Fruit fly (Drosophila melanogaster): ENCODE data around the gene Tengl2.

The Tengl2 gene

dm6 chr2L:2192123-2192601, 47.0 kb downstream of the Tengl2 start, which contains the start of gene CG10874 (continued):
- peak; percentile 6 for TF ChIP-seq Nf-YB (GFP tag; optimal IDR thresholded peaks at IDR 0.05)
- TF ChIP-seq fd102C (GFP tag; optimal IDR thresholded peaks at IDR 0.05), result no peak
- no peak for TF ChIP-seq D (optimal IDR thresholded peaks at IDR 0.05)
- TF ChIP-seq D (GFP tag; optimal IDR thresholded peaks at IDR 0.05), result no peak
- TF ChIP-seq CG11085 (GFP tag; IDR thresholded peaks at IDR 0.05), result no peak
- no peak for TF ChIP-seq vfl (GFP tag; optimal IDR thresholded peaks at IDR 0.05)
- TF ChIP-seq slou (GFP tag; optimal IDR thresholded peaks at IDR 0.05), result peak; percentile 34
- no peak for TF ChIP-seq tna (GFP tag; IDR thresholded peaks at IDR 0.05; ENCODE audit: partially characterized antibody)
- no peak for TF ChIP-seq luna (GFP tag; optimal IDR thresholded peaks at IDR 0.05)
- TF ChIP-seq sd (tag; optimal IDR thresholded peaks at IDR 0.05), result no peak
- no peak for TF ChIP-seq Elba2 (GFP tag; optimal IDR thresholded peaks at IDR 0.05)
- TF ChIP-seq CG3847 (GFP tag; IDR thresholded peaks at IDR 0.05), result no peak
- TF ChIP-seq onecut (GFP tag; IDR thresholded peaks at IDR 0.05), result no peak
- no peak for TF ChIP-seq CG3838 (GFP tag; optimal IDR thresholded peaks at IDR 0.05)
- TF ChIP-seq CG7786 (GFP tag; optimal IDR thresholded peaks at IDR 0.05), result no peak
- TF ChIP-seq CG8478 (optimal IDR thresholded peaks at IDR 0.05), result no peak
- no peak for TF ChIP-seq Opbp (GFP tag; IDR thresholded peaks at IDR 0.05; ENCODE audit: partially characterized antibody)
- TF ChIP-seq CG34376 (GFP tag; optimal IDR thresholded peaks at IDR 0.05), result no peak
- no peak for TF ChIP-seq Meics (GFP tag; optimal IDR thresholded peaks at IDR 0.05)
- TF ChIP-seq kay (GFP tag; optimal IDR thresholded peaks at IDR 0.05), result no peak
- TF ChIP-seq ind (GFP tag; optimal IDR thresholded peaks at IDR 0.05), result no peak
- no peak for TF ChIP-seq Vsx1 (GFP tag; optimal IDR thresholded peaks at IDR 0.05)
- no peak for TF ChIP-seq jigr1 (GFP tag; IDR thresholded peaks at IDR 0.05)
- TF ChIP-seq dpn (GFP tag; optimal IDR thresholded peaks at IDR 0.05), result no peak
- TF ChIP-seq BEAF-32 (GFP tag; optimal IDR thresholded peaks at IDR 0.05), result peak; percentile 67
- no peak for TF ChIP-seq rib (GFP tag; IDR thresholded peaks at IDR 0.05)
- TF ChIP-seq CG15514 (GFP tag; optimal IDR thresholded peaks at IDR 0.05), result peak; percentile 79
- no peak for TF ChIP-seq ERR (GFP tag; optimal IDR thresholded peaks at IDR 0.05)
- TF ChIP-seq CG2116 (GFP tag; optimal IDR thresholded peaks at IDR 0.05), result peak; percentile 70
- no peak for TF ChIP-seq amos (GFP tag; IDR thresholded peaks at IDR 0.05; ENCODE audit: partially characterized antibody)
- TF ChIP-seq pb (GFP tag; optimal IDR thresholded peaks at IDR 0.05), result no peak
- no peak for TF ChIP-seq emc (GFP tag; optimal IDR thresholded peaks at IDR 0.05)
- TF ChIP-seq inv (GFP tag; IDR thresholded peaks at IDR 0.05; ENCODE audit: partially characterized antibody), result no peak
- TF ChIP-seq CG8765 (GFP tag; IDR thresholded peaks at IDR 0.05), result no peak
- no peak for TF ChIP-seq Side (GFP tag; optimal IDR thresholded peaks at IDR 0.05)
- TF ChIP-seq CG17802 (tag; optimal IDR thresholded peaks at IDR 0.05), result no peak
- TF ChIP-seq danr (GFP tag; IDR thresholded peaks at IDR 0.05), result no peak
- TF ChIP-seq CG3726 (GFP tag; IDR thresholded peaks at IDR 0.05), result no peak
- no peak for TF ChIP-seq Bgb (GFP tag; IDR thresholded peaks at IDR 0.05; ENCODE audit: partially characterized antibody)
- TF ChIP-seq jumu (GFP tag; optimal IDR thresholded peaks at IDR 0.05), result no peak
- TF ChIP-seq CG8089 (GFP tag; optimal IDR thresholded peaks at IDR 0.05), result no peak
- TF ChIP-seq CG1603 (tag; optimal IDR thresholded peaks at IDR 0.05), result peak; percentile 72
- no peak for TF ChIP-seq CG10654 (GFP tag; optimal IDR thresholded peaks at IDR 0.05)
- no peak for TF ChIP-seq HLHmδ (GFP tag; optimal IDR thresholded peaks at IDR 0.05)
- TF ChIP-seq gem (tag; optimal IDR thresholded peaks at IDR 0.05), result peak; percentile 4
- TF ChIP-seq CG6854 (GFP tag; optimal IDR thresholded peaks at IDR 0.05), result no peak
- TF ChIP-seq esg (GFP tag; conservative IDR thresholded peaks at IDR 0.05), result no peak
- TF ChIP-seq sim (GFP tag; IDR thresholded peaks at IDR 0.05), result no peak
- no peak for TF ChIP-seq NC2β (GFP tag; optimal IDR thresholded peaks at IDR 0.05)
- TF ChIP-seq CG17359 (tag; optimal IDR thresholded peaks at IDR 0.05), result no peak
- TF ChIP-seq Neu2 (GFP tag; optimal IDR thresholded peaks at IDR 0.05; ENCODE audit: borderline replicate concordance), result no peak
- no peak for TF ChIP-seq da (GFP tag; optimal IDR thresholded peaks at IDR 0.05)
